Worm (Caenorhabditis elegans): ENCODE data around the gene F22E5.21.
"Not testable (repeated sequence)": the region's sequence is repeated elsewhere in the genome, so short reads cannot be mapped to it uniquely, and the experiment has no call there.

Gene F22E5.21

DNA sequence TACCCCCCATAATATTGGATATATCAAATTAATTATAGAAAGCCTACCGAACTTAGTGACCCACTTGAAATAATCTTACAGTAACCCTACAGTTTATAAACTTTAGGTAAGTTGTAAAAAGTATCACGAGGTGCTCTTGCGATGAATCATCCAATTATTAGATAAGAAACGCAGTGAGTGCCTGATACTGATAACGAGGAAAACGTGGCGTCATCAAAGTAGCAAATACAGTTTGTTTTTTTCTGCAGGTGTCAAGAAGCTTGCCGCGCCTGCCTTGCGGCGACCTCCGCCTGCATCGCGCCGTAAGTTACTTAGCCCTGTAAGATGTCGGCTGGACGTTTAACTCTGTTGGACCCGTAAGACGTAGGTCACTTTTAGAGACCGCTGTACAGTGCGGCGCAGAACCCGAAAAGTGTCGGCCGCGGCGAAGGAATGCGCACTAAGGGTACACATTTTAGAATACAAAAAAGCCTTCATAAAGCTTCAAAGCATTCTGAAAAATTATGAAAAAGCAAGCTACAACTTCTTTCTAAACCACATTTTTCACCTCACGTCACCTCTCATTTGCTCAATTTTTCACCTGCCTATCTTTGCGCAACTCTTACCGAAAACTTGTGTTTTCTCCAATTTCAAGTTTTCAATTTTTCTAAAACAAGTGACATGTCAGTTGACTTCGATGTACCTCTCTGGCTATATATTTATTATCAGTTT, 26.9 kb downstream of the F22E5.21 start, which contains the start of gene sri-38:
Gene sri-38, plus strand, starts transcription at position 661 of the 711 bp plus-strand sequence.
- TF ChIP-seq med-1 (GFP tag; optimal IDR thresholded peaks at IDR 0.05; ENCODE audit: insufficient read depth): no peak
- TF ChIP-seq klf-2 (GFP tag; conservative IDR thresholded peaks at IDR 0.05): no peak
- no peak for TF ChIP-seq flt-1 (GFP tag; IDR thresholded peaks at IDR 0.05)
- no peak for TF ChIP-seq cog-1 (tag; optimal IDR thresholded peaks at IDR 0.05)
- TF ChIP-seq tab-1 (GFP tag; IDR thresholded peaks at IDR 0.05): no peak
- TF ChIP-seq ztf-23 (GFP tag; IDR thresholded peaks at IDR 0.05): no peak
- TF ChIP-seq ztf-29 (GFP tag; IDR thresholded peaks at IDR 0.05): no peak
- TF ChIP-seq T22C8.4 (GFP tag; IDR thresholded peaks at IDR 0.05): no peak
- no peak for TF ChIP-seq ref-1 (GFP tag; conservative IDR thresholded peaks at IDR 0.05)

- TF ChIP-seq tab-1 (GFP tag; IDR thresholded peaks at IDR 0.05): no peak
- TF ChIP-seq ref-1 (GFP tag; conservative IDR thresholded peaks at IDR 0.05): no peak
- no peak for TF ChIP-seq flt-1 (GFP tag; IDR thresholded peaks at IDR 0.05)
- TF ChIP-seq cog-1 (tag; optimal IDR thresholded peaks at IDR 0.05): no peak
- no peak for TF ChIP-seq ztf-29 (GFP tag; IDR thresholded peaks at IDR 0.05)
Observed at ce11 chrII:2605319-2605718, 31.9 kb downstream of the F22E5.21 start, which contains the start of gene sri-77. Gene sri-77 (minus strand): TSS chrII:2605419.

- TF ChIP-seq flt-1 (GFP tag; IDR thresholded peaks at IDR 0.05) (no peak), cog-1 (tag; optimal IDR thresholded peaks at IDR 0.05) (no peak), ref-1 (GFP tag; conservative IDR thresholded peaks at IDR 0.05) (no peak), ztf-23 (GFP tag; IDR thresholded peaks at IDR 0.05) (no peak), tab-1 (GFP tag; IDR thresholded peaks at IDR 0.05) (no peak), med-1 (GFP tag; optimal IDR thresholded peaks at IDR 0.05; ENCODE audit: insufficient read depth) (no peak), T22C8.4 (GFP tag; IDR thresholded peaks at IDR 0.05) (no peak), ztf-29 (GFP tag; IDR thresholded peaks at IDR 0.05) (no peak), klf-2 (GFP tag; conservative IDR thresholded peaks at IDR 0.05) (no peak)
Observed at ce11 chrII:2600931-2601330, 36.3 kb downstream of the F22E5.21 start.

DNA sequence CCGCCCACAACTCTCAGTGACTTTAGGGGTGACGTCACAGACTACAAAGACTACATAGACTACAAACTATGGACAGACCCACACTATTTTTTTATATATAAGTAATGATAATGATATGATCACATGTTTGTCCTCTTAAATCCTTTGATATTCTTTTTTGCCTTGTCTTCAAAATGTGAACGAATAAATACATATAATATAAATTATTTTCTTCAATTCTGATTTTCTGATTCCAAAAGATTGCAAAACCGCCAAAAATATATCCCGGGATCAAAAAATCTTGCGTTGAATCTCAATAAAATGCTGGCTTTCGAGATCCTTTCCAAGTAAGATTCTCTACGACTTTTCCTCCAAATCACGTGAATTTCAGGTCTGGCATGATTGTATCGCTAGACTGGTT, 37.1 kb downstream of the F22E5.21 start, which contains the start of gene F33H12.1:
Gene F33H12.1, plus strand, starts transcription at position 301 of the 400 bp plus-strand sequence.
- not testable (repeated sequence) for TF ChIP-seq klf-2 (GFP tag; conservative IDR thresholded peaks at IDR 0.05); cog-1 (tag; optimal IDR thresholded peaks at IDR 0.05); med-1 (GFP tag; optimal IDR thresholded peaks at IDR 0.05; ENCODE audit: insufficient read depth)

DNA sequence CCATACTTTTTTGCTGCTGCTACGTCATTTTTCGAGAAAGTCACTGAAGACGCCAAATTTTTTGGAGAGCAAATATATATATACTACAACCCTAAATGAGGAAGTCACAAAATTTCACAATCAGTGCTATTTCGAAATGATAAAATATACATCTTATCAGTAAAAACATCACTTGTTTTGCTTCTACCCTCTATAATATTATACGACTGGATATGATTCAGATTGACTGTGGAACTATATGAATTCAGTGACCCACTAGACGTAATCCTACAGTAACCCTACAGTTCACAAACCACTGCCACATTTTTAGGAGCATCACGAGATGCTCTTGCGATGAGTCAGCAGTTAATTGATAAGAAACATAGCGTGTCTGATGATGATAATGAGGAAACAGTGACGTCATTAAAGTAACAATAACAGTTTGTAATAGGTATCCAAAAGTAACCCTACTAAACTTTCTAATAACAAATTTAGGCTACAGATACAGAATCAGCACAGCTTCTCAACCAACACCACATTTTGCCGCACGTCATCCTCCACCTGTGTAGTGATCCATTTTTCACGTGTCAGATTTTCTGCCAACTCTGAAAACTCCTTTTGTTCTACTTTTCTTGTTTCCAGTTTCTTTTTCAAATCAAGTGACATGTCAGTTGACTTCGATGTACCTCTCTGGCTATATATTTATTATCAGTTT, 50.3 kb downstream of the F22E5.21 start, which contains the start of the genes F33H12.7 and sri-39:
Gene F33H12.7, minus strand, starts transcription at position 51 of the 694 bp plus-strand sequence.
Gene sri-39, plus strand, starts transcription at position 644 of the 694 bp plus-strand sequence.
- no peak for TF ChIP-seq med-1 (GFP tag; optimal IDR thresholded peaks at IDR 0.05; ENCODE audit: insufficient read depth)
- no peak for TF ChIP-seq cog-1 (tag; optimal IDR thresholded peaks at IDR 0.05)

- TF ChIP-seq klf-2 (GFP tag; conservative IDR thresholded peaks at IDR 0.05) (no peak), ref-1 (GFP tag; conservative IDR thresholded peaks at IDR 0.05) (no peak), tab-1 (GFP tag; IDR thresholded peaks at IDR 0.05) (no peak), med-1 (GFP tag; optimal IDR thresholded peaks at IDR 0.05; ENCODE audit: insufficient read depth) (no peak), ztf-23 (GFP tag; IDR thresholded peaks at IDR 0.05) (no peak), ztf-29 (GFP tag; IDR thresholded peaks at IDR 0.05) (no peak), T22C8.4 (GFP tag; IDR thresholded peaks at IDR 0.05) (no peak), cog-1 (tag; optimal IDR thresholded peaks at IDR 0.05) (no peak), flt-1 (GFP tag; IDR thresholded peaks at IDR 0.05) (no peak)
Observed at ce11 chrII:2585493-2585892, 51.8 kb downstream of the F22E5.21 start, which contains the start of gene sri-36. Gene sri-36 (minus strand): TSS chrII:2585593.
